Worm (Caenorhabditis elegans): ENCODE results near the gene srh-44.

The srh-44 gene

DNA sequence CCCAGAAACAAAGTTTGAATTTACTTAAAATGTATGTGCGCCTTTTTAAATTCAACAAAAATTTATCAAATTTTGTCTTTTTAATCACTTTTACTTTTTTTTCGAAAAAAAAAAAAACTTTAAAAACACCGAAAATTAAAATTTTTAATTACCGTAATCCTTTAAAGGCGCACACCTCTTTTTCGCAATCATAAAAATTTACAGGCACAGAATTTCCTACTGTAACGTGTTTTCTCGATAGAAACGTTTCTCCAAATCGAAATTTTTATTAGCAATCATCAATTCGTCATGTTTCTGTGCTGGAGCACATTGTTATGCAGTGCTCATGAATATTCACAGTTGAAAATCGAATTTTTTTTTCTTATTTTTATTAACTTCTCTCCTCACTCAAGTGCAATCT lies 21.6 kb downstream of the srh-44 start:
- no peak for TF ChIP-seq hnd-1 (tag; optimal IDR thresholded peaks at IDR 0.05)
- TF ChIP-seq aly-1 (tag; optimal IDR thresholded peaks at IDR 0.05): no peak
- no peak for TF ChIP-seq pes-1 (GFP tag; IDR thresholded peaks at IDR 0.05)
- no peak for TF ChIP-seq B0310.2 (tag; optimal IDR thresholded peaks at IDR 0.05)
- TF ChIP-seq ama-1 (optimal IDR thresholded peaks at IDR 0.05): no peak
- no peak for TF ChIP-seq tbx-37 (GFP tag; conservative IDR thresholded peaks at IDR 0.05)
- no peak for TF ChIP-seq ets-7 (tag; optimal IDR thresholded peaks at IDR 0.05)
- no peak for TF ChIP-seq tbx-11 (GFP tag; IDR thresholded peaks at IDR 0.05)
- TF ChIP-seq flt-1 (GFP tag; IDR thresholded peaks at IDR 0.05): no peak
- no peak for TF ChIP-seq ceh-13 (GFP tag; optimal IDR thresholded peaks at IDR 0.05)
- TF ChIP-seq ceh-36 (tag; optimal IDR thresholded peaks at IDR 0.05): no peak
- TF ChIP-seq hmg-4 (GFP tag; optimal IDR thresholded peaks at IDR 0.05): no peak
- no peak for TF ChIP-seq F13C5.2 (tag; optimal IDR thresholded peaks at IDR 0.05)
- TF ChIP-seq scrt-1 (GFP tag; IDR thresholded peaks at IDR 0.05): no peak
- TF ChIP-seq sea-1 (GFP tag; conservative IDR thresholded peaks at IDR 0.05): no peak
- no peak for TF ChIP-seq tra-4 (tag; optimal IDR thresholded peaks at IDR 0.05)

DNA sequence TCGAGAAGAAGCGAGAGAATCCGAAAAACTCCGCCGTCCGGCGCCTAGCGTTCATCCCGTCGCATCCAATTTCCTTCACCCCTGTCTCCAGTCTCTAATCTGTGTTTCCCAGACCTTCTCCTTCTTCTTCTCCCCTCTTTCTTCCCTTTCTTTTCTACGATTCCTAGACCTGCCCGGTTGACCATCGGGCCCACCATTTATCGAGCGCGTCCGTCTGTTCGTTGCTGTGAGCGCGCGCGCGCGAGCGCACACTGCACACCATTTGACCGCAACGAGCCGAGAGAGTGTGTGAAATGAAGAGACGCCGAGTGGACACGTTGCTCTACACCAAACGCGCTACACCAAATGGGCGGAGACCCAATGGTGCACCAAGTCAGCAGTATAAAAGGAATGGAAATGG lies 22.2 kb downstream of the srh-44 start:
- TF ChIP-seq ets-7 (tag; optimal IDR thresholded peaks at IDR 0.05): peak; percentile 33
- no peak for TF ChIP-seq scrt-1 (GFP tag; IDR thresholded peaks at IDR 0.05)
- peak; percentile 43 for TF ChIP-seq hmg-4 (GFP tag; optimal IDR thresholded peaks at IDR 0.05)

DNA sequence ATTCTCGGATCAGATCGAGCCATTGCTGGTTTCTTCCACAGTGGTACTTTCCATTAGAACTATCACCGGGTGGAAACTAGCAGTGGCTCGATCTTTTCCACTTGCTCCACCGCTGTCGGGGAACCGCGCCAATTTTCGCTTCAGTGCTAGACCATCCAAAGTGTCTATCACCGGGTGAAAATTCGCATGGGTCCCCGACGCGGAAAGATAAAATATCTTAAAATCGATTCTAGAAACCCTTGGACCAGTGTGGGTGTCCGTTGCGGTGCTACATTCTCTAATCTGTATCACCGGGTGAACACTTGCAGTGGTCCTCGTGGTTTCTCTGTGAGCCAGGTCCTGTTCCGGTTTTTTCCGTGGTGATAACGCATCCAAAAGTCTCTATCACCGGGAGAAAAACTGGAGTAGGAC lies 22.7 kb downstream of the srh-44 start:
- peak; percentile 76 for TF ChIP-seq B0310.2 (tag; optimal IDR thresholded peaks at IDR 0.05)
- TF ChIP-seq hmbx-1 (tag; optimal IDR thresholded peaks at IDR 0.05): peak; percentile 66
- TF ChIP-seq tra-4 (tag; optimal IDR thresholded peaks at IDR 0.05): no peak
- TF ChIP-seq scrt-1 (GFP tag; IDR thresholded peaks at IDR 0.05): no peak
- TF ChIP-seq ceh-36 (tag; optimal IDR thresholded peaks at IDR 0.05): peak; percentile 32
- TF ChIP-seq tbx-37 (GFP tag; conservative IDR thresholded peaks at IDR 0.05): no peak
- TF ChIP-seq aly-1 (tag; optimal IDR thresholded peaks at IDR 0.05): no peak
- peak; percentile 46; the same call in 1 of the 2 replicates for TF ChIP-seq sea-1 (GFP tag; conservative IDR thresholded peaks at IDR 0.05)
- no peak for TF ChIP-seq F13C5.2 (tag; optimal IDR thresholded peaks at IDR 0.05)
- TF ChIP-seq ceh-13 (GFP tag; optimal IDR thresholded peaks at IDR 0.05): no peak
- TF ChIP-seq hmg-4 (GFP tag; optimal IDR thresholded peaks at IDR 0.05): peak; percentile 69
- no peak for TF ChIP-seq tbx-11 (GFP tag; IDR thresholded peaks at IDR 0.05)
- TF ChIP-seq hnd-1 (tag; optimal IDR thresholded peaks at IDR 0.05): no peak
- peak; percentile 71 for TF ChIP-seq pes-1 (GFP tag; IDR thresholded peaks at IDR 0.05)
- TF ChIP-seq ama-1 (optimal IDR thresholded peaks at IDR 0.05): peak; percentile 98
- TF ChIP-seq ets-7 (tag; optimal IDR thresholded peaks at IDR 0.05): no peak
- TF ChIP-seq flt-1 (GFP tag; IDR thresholded peaks at IDR 0.05): peak; percentile 9; the same call in 1 of the 2 replicates

DNA sequence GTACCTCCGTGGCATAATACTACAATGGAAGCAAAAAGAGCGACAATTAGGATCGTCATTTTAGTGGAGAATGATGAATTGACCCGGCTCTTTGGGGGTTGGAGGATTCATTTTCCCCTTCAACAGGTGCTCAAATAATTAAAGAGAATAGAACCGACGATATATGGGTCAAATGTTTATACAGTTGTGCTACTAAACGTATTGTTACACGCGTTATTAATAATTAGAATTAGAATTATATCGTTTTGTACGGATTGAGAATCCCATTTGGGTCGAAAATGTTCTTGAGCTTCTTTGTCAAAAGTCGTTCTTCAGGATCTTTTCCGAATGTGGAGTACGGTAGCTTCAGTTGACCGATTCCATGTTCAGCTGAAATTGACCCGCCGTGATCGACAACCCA lies 23.9 kb downstream of the srh-44 start, which contains the start of gene Y62F5A.9:
TSS of gene Y62F5A.9 (minus strand) at position 101 of the 400 bp plus-strand sequence.
- TF ChIP-seq ceh-36 (tag; optimal IDR thresholded peaks at IDR 0.05): no peak
- no peak for TF ChIP-seq B0310.2 (tag; optimal IDR thresholded peaks at IDR 0.05)
- TF ChIP-seq flt-1 (GFP tag; IDR thresholded peaks at IDR 0.05): no peak
- TF ChIP-seq tra-4 (tag; optimal IDR thresholded peaks at IDR 0.05): no peak
- no peak for TF ChIP-seq ets-7 (tag; optimal IDR thresholded peaks at IDR 0.05)
- TF ChIP-seq hmbx-1 (tag; optimal IDR thresholded peaks at IDR 0.05): no peak
- no peak for TF ChIP-seq F13C5.2 (tag; optimal IDR thresholded peaks at IDR 0.05)
- no peak for TF ChIP-seq ama-1 (optimal IDR thresholded peaks at IDR 0.05)
- no peak for TF ChIP-seq aly-1 (tag; optimal IDR thresholded peaks at IDR 0.05)
- no peak for TF ChIP-seq scrt-1 (GFP tag; IDR thresholded peaks at IDR 0.05)
- no peak for TF ChIP-seq hmg-4 (GFP tag; optimal IDR thresholded peaks at IDR 0.05)
- no peak for TF ChIP-seq ceh-13 (GFP tag; optimal IDR thresholded peaks at IDR 0.05)
- no peak for TF ChIP-seq pes-1 (GFP tag; IDR thresholded peaks at IDR 0.05)
- TF ChIP-seq sea-1 (GFP tag; conservative IDR thresholded peaks at IDR 0.05): no peak
- TF ChIP-seq tbx-11 (GFP tag; IDR thresholded peaks at IDR 0.05): no peak

DNA sequence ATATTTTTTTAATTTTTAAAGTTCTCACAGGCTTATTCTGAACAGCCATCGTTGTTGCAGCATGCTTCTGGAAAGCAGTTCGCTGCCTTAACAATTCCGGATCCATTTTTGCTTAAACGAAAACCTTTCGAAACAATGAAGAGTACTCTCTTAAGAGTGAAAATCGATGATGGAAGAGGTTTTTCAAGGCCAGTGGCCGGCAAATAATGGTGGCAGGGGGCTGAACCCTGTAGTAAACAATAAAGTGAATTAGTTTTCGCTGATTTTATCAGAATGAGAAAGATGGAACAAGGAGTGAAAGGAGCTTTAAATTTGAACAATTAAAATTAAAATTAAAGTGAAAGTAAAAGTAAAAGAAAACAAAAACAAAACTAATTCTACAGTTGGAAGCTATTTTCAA lies 27.5 kb downstream of the srh-44 start, which contains the start of gene gtf-2E2:
TSS of gene gtf-2E2 (minus strand) at position 111 of the 400 bp plus-strand sequence.
- TF ChIP-seq B0310.2 (tag; optimal IDR thresholded peaks at IDR 0.05): no peak
- no peak for TF ChIP-seq aly-1 (tag; optimal IDR thresholded peaks at IDR 0.05)
- no peak for TF ChIP-seq ets-7 (tag; optimal IDR thresholded peaks at IDR 0.05)
- no peak for TF ChIP-seq tbx-11 (GFP tag; IDR thresholded peaks at IDR 0.05)
- TF ChIP-seq hmbx-1 (tag; optimal IDR thresholded peaks at IDR 0.05): no peak
- no peak for TF ChIP-seq ceh-13 (GFP tag; optimal IDR thresholded peaks at IDR 0.05)
- no peak for TF ChIP-seq hmg-4 (GFP tag; optimal IDR thresholded peaks at IDR 0.05)
- TF ChIP-seq sea-1 (GFP tag; conservative IDR thresholded peaks at IDR 0.05): no peak
- no peak for TF ChIP-seq ama-1 (optimal IDR thresholded peaks at IDR 0.05)
- no peak for TF ChIP-seq flt-1 (GFP tag; IDR thresholded peaks at IDR 0.05)
- TF ChIP-seq F13C5.2 (tag; optimal IDR thresholded peaks at IDR 0.05): no peak
- TF ChIP-seq hnd-1 (tag; optimal IDR thresholded peaks at IDR 0.05): no peak
- TF ChIP-seq ceh-36 (tag; optimal IDR thresholded peaks at IDR 0.05): no peak
- no peak for TF ChIP-seq tbx-37 (GFP tag; conservative IDR thresholded peaks at IDR 0.05)
- no peak for TF ChIP-seq scrt-1 (GFP tag; IDR thresholded peaks at IDR 0.05)
- no peak for TF ChIP-seq pes-1 (GFP tag; IDR thresholded peaks at IDR 0.05)
- TF ChIP-seq tra-4 (tag; optimal IDR thresholded peaks at IDR 0.05): no peak

DNA sequence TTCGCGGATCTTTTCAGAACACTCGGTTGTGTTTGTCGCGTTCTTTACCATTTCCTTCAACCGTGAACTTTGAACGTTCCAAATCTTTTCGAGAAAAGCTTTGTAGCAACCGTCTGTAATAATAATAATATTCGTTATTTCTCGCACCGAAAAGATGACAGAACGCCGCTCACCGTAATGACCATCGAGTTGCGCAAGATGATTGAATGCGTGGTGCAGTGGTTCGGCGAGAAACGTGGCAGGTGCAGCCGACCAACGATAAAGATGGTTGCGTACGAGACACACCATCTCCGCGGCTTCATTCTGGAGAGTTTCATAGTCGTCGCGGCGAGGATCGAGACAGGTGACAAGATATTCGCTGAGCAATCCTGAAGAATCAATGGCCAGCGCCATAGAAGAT lies 28.1 kb downstream of the srh-44 start:
- TF ChIP-seq hmg-4 (GFP tag; optimal IDR thresholded peaks at IDR 0.05) (peak; percentile 38), scrt-1 (GFP tag; IDR thresholded peaks at IDR 0.05) (0 out of 2 replicates have a peak, but pooled peaks have one; percentile 12), ceh-13 (GFP tag; optimal IDR thresholded peaks at IDR 0.05) (no peak), tbx-11 (GFP tag; IDR thresholded peaks at IDR 0.05) (no peak)

DNA sequence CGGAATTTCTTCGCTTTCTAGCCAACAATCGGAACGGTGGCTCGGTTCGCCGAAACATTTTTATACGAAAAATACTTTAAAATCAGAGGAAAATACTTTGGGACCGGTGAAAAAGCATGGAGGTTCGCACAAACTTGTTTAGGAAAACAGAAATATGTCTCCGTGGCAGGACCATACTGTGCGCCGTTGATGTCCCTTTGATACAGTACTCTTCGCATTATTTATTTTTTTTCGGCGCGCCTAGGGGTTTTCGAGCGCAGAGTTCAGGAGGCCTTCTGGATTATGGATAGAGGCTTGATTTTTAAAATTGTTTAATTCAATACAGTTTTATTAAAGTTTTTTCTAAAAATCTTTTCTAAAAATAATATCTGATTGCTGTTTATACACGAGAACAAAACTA lies 29.8 kb downstream of the srh-44 start, which contains the start of gene F54D5.9:
TSS of gene F54D5.9 (minus strand) at position 115 of the 400 bp plus-strand sequence.
- TF ChIP-seq ceh-36 (tag; optimal IDR thresholded peaks at IDR 0.05) (no peak), tbx-11 (GFP tag; IDR thresholded peaks at IDR 0.05) (no peak), ets-7 (tag; optimal IDR thresholded peaks at IDR 0.05) (no peak), ceh-13 (GFP tag; optimal IDR thresholded peaks at IDR 0.05) (no peak), B0310.2 (tag; optimal IDR thresholded peaks at IDR 0.05) (no peak), ama-1 (optimal IDR thresholded peaks at IDR 0.05) (no peak), hnd-1 (tag; optimal IDR thresholded peaks at IDR 0.05) (no peak), tra-4 (tag; optimal IDR thresholded peaks at IDR 0.05) (no peak), hmg-4 (GFP tag; optimal IDR thresholded peaks at IDR 0.05) (no peak), aly-1 (tag; optimal IDR thresholded peaks at IDR 0.05) (no peak), tbx-37 (GFP tag; conservative IDR thresholded peaks at IDR 0.05) (no peak)

Measured in whole organism, early embryonic.